Fruit fly (Drosophila melanogaster) whole organism, embryonic: ENCODE data around the gene rost.

ENCODE experiments used
- Abd-B ChIP-seq: fragments of 200-800 bp; sonication (Bioruptor generic); optimal IDR thresholded peaks from 2 replicates; lab custom pipeline; 2018; ENCODE audit warnings: missing biosample characterization, mild to moderate bottlenecking, missing genetic modification characterization, moderate library complexity
- Ada2b ChIP-seq: fragments of 200-800 bp; sonication (Bioruptor generic); IDR thresholded peaks from 2 replicates; pipeline ENCODE4 v1.3.6; 2022; ENCODE audit warnings: missing biosample characterization, missing genetic modification characterization
- Atf3 ChIP-seq: fragments of 200-800 bp; sonication (Bioruptor generic); optimal IDR thresholded peaks from 3 replicates; lab custom pipeline; 2016; ENCODE audit warnings: missing biosample characterization, missing genetic modification characterization
- BEAF-32 ChIP-seq: fragments of 200-800 bp; sonication (Bioruptor generic); optimal IDR thresholded peaks from 3 replicates; lab custom pipeline; 2017; ENCODE audit warnings: missing biosample characterization, missing genetic modification characterization, mild to moderate bottlenecking, moderate library complexity, missing genetic modification reagents
- BtbVII ChIP-seq: fragments of 200-800 bp; sonication (Bioruptor generic); optimal IDR thresholded peaks from 3 replicates; lab custom pipeline; 2017; ENCODE audit warnings: missing biosample characterization, mild to moderate bottlenecking, missing genetic modification characterization
- CG1024 ChIP-seq: fragments of 200-800 bp; sonication (Bioruptor generic); IDR thresholded peaks from 2 replicates; pipeline ENCODE4 v1.3.6; 2022; ENCODE audit warnings: missing biosample characterization, missing genetic modification characterization
- CG10543 ChIP-seq: fragments of 200-800 bp; sonication (Bioruptor generic); optimal IDR thresholded peaks from 3 replicates; lab custom pipeline; 2017; ENCODE audit warnings: missing biosample characterization, mild to moderate bottlenecking, missing genetic modification characterization, moderate library complexity
- CG11695 ChIP-seq: fragments of 200-800 bp; sonication (Bioruptor generic); IDR thresholded peaks from 3 replicates; pipeline ENCODE4 v1.3.6; 2022; ENCODE audit warnings: missing biosample characterization, missing genetic modification characterization
- CG16813 ChIP-seq: fragments of 200-800 bp; sonication (Bioruptor generic); IDR thresholded peaks from 3 replicates; pipeline ENCODE4 v1.3.6; 2022; ENCODE audit warnings: missing biosample characterization, missing genetic modification characterization; ENCODE audit not compliant: partially characterized antibody
- CG17612 ChIP-seq: fragments of 200-800 bp; sonication (Bioruptor generic); IDR thresholded peaks from 2 replicates; pipeline ENCODE4 v1.3.6; 2022; ENCODE audit warnings: missing biosample characterization, missing genetic modification characterization
- CG18599 ChIP-seq: fragments of 200-800 bp; sonication (Bioruptor generic); optimal IDR thresholded peaks from 3 replicates; lab custom pipeline; 2017; ENCODE audit warnings: missing biosample characterization, missing genetic modification characterization, mild to moderate bottlenecking, moderate library complexity, missing genetic modification reagents
- CG2678 ChIP-seq: fragments of 200-800 bp; sonication (Bioruptor generic); optimal IDR thresholded peaks from 3 replicates; lab custom pipeline; 2019; ENCODE audit warnings: missing biosample characterization, mild to moderate bottlenecking, missing genetic modification characterization, moderate library complexity
- CG34376 ChIP-seq: fragments of 200-800 bp; sonication (Bioruptor generic); optimal IDR thresholded peaks from 2 replicates; lab custom pipeline; 2018; ENCODE audit warnings: missing biosample characterization, mild to moderate bottlenecking, missing genetic modification characterization
- CG4404 ChIP-seq: fragments of 200-800 bp; sonication (Bioruptor generic); IDR thresholded peaks from 2 replicates; pipeline ENCODE4 v1.3.6; 2022; ENCODE audit warnings: missing biosample characterization, missing genetic modification characterization
- CG7839 ChIP-seq: fragments of 200-800 bp; sonication (Bioruptor generic); optimal IDR thresholded peaks from 3 replicates; lab custom pipeline; 2018; ENCODE audit warnings: missing biosample characterization, mild to moderate bottlenecking, missing genetic modification characterization, moderate library complexity
- CG8290 ChIP-seq, 3 experiments: fragments of 200-800 bp; sonication (Bioruptor generic); optimal IDR thresholded peaks; 2 replicates each; lab custom pipeline; 2016 to 2019; ENCODE audit warnings: missing biosample characterization in 3 of 3, missing genetic modification characterization in 3 of 3, mild to moderate bottlenecking in 2 of 3, moderate library complexity in 1 of 3
- CG8924 ChIP-seq: fragments of 200-800 bp; optimal IDR thresholded peaks from 3 replicates; lab custom pipeline; 2019; ENCODE audit warnings: missing biosample characterization, mild to moderate bottlenecking, missing genetic modification characterization, moderate library complexity
- CG9215 ChIP-seq: fragments of 200-800 bp; sonication (Bioruptor generic); IDR thresholded peaks from 2 replicates; pipeline ENCODE4 v1.3.6; 2022; ENCODE audit warnings: missing biosample characterization, missing genetic modification characterization
- CG9876 ChIP-seq: fragments of 200-800 bp; sonication (Bioruptor generic); optimal IDR thresholded peaks from 2 replicates; lab custom pipeline; 2016; ENCODE audit warnings: missing biosample characterization, missing genetic modification characterization
- Deaf1 ChIP-seq: fragments of 200-800 bp; optimal IDR thresholded peaks from 3 replicates; lab custom pipeline; 2019; ENCODE audit warnings: missing biosample characterization, mild to moderate bottlenecking, missing genetic modification characterization, moderate library complexity
- Ets97D ChIP-seq: fragments of 200-800 bp; sonication (Bioruptor generic); optimal IDR thresholded peaks from 3 replicates; lab custom pipeline; 2016; ENCODE audit warnings: missing biosample characterization, missing genetic modification characterization
- GATAe ChIP-seq: fragments of 200-800 bp; sonication (Bioruptor generic); conservative IDR thresholded peaks from 2 replicates; pipeline ENCODE4 v1.3.6; 2022; ENCODE audit warnings: missing biosample characterization, missing genetic modification characterization
- Hey ChIP-seq: fragments of 200-800 bp; sonication (Bioruptor generic); optimal IDR thresholded peaks from 3 replicates; lab custom pipeline; 2018; ENCODE audit warnings: missing biosample characterization, mild to moderate bottlenecking, missing genetic modification characterization
- HmgZ ChIP-seq: fragments of 200-800 bp; sonication (Bioruptor generic); optimal IDR thresholded peaks from 2 replicates; lab custom pipeline; 2018; ENCODE audit warnings: missing biosample characterization, mild to moderate bottlenecking, missing genetic modification characterization
- Med ChIP-seq: fragments of 200-800 bp; sonication (Bioruptor generic); peaks from one replicate; lab custom pipeline; 2016; ENCODE audit warnings: missing biosample characterization, missing genetic modification characterization, mild to moderate bottlenecking, inconsistent platforms, moderate library complexity
- Pdp1 ChIP-seq, 2 experiments: fragments of 200-800 bp; sonication (Bioruptor generic); optimal IDR thresholded peaks; 3 replicates each; lab custom pipeline; 2016; ENCODE audit warnings: missing biosample characterization in 2 of 2, missing genetic modification characterization in 2 of 2, mild to moderate bottlenecking in 1 of 2, moderate library complexity in 1 of 2
- Side ChIP-seq: fragments of 200-800 bp; sonication (Bioruptor generic); optimal IDR thresholded peaks from 2 replicates; lab custom pipeline; 2016; ENCODE audit warnings: missing biosample characterization, missing genetic modification characterization
- Ssrp ChIP-seq: fragments of 200-800 bp; sonication (Bioruptor generic); optimal IDR thresholded peaks from 2 replicates; lab custom pipeline; 2018; ENCODE audit warnings: missing biosample characterization, mild to moderate bottlenecking, missing genetic modification characterization, moderate library complexity
- az2 ChIP-seq: fragments of 200-800 bp; sonication (Bioruptor generic); optimal IDR thresholded peaks from 3 replicates; lab custom pipeline; 2016; ENCODE audit warnings: missing biosample characterization, missing genetic modification characterization
- br ChIP-seq: fragments of >200 bp; optimal IDR thresholded peaks from 2 replicates; lab custom pipeline; 2017
- chif ChIP-seq, 2 experiments: fragments of 200-800 bp; sonication (Bioruptor generic); optimal IDR thresholded peaks; 3 replicates each; lab custom pipeline; 2016; ENCODE audit warnings: missing biosample characterization in 2 of 2, missing genetic modification characterization in 2 of 2
- chinmo ChIP-seq: fragments of 200-800 bp; sonication (Bioruptor generic); IDR thresholded peaks from 4 replicates; pipeline ENCODE4 v1.3.6; 2022; ENCODE audit warnings: missing biosample characterization, missing genetic modification characterization; ENCODE audit not compliant: partially characterized antibody
- ci ChIP-seq: fragments of 200-800 bp; sonication (Bioruptor generic); IDR thresholded peaks from 3 replicates; pipeline ENCODE4 v1.3.6; 2022; ENCODE audit warnings: missing biosample characterization, missing genetic modification characterization
- cwo ChIP-seq: fragments of 200-800 bp; sonication (Bioruptor generic); optimal IDR thresholded peaks from 3 replicates; lab custom pipeline; 2017; ENCODE audit warnings: missing biosample characterization, missing genetic modification characterization, mild to moderate bottlenecking, moderate library complexity, missing genetic modification reagents
- exex ChIP-seq: fragments of 200-800 bp; sonication (Bioruptor generic); optimal IDR thresholded peaks from 4 replicates; lab custom pipeline; 2018; ENCODE audit warnings: missing biosample characterization, mild to moderate bottlenecking, missing genetic modification characterization, moderate library complexity
- fd3F ChIP-seq: fragments of 200-800 bp; sonication (Bioruptor generic); optimal IDR thresholded peaks from 2 replicates; lab custom pipeline; 2018; ENCODE audit warnings: missing biosample characterization, mild to moderate bottlenecking, missing genetic modification characterization, moderate library complexity
- grn ChIP-seq: fragments of 200-800 bp; sonication (Bioruptor generic); optimal IDR thresholded peaks from 3 replicates; lab custom pipeline; 2017; ENCODE audit warnings: missing biosample characterization, missing genetic modification characterization
- lab ChIP-seq: fragments of 200-800 bp; sonication (Bioruptor generic); optimal IDR thresholded peaks from 3 replicates; lab custom pipeline; 2017; ENCODE audit warnings: missing biosample characterization, missing genetic modification characterization, mild to moderate bottlenecking, moderate library complexity, missing genetic modification reagents
- mirr ChIP-seq: fragments of 200-800 bp; sonication (Bioruptor generic); optimal IDR thresholded peaks from 3 replicates; lab custom pipeline; 2018; ENCODE audit warnings: missing biosample characterization, mild to moderate bottlenecking, missing genetic modification characterization
- pzg ChIP-seq: fragments of 200-800 bp; sonication (Bioruptor generic); optimal IDR thresholded peaks from 3 replicates; lab custom pipeline; 2018; ENCODE audit warnings: missing biosample characterization, mild to moderate bottlenecking, missing genetic modification characterization, moderate library complexity
- ro ChIP-seq: fragments of 200-800 bp; sonication (Bioruptor generic); IDR thresholded peaks from 2 replicates; pipeline ENCODE4 v1.3.6; 2022; ENCODE audit warnings: missing biosample characterization, missing genetic modification characterization
- sd ChIP-seq: fragments of 200-800 bp; sonication (Bioruptor generic); optimal IDR thresholded peaks from 3 replicates; lab custom pipeline; 2018; ENCODE audit warnings: missing biosample characterization, mild to moderate bottlenecking, missing genetic modification characterization, moderate library complexity
- sens ChIP-seq: fragments of 200-800 bp; sonication (Bioruptor generic); peaks from one replicate; lab custom pipeline; 2016; ENCODE audit warnings: missing biosample characterization, missing genetic modification characterization
- sima ChIP-seq: fragments of 200-800 bp; sonication (Bioruptor generic); optimal IDR thresholded peaks from 2 replicates; lab custom pipeline; 2016; ENCODE audit warnings: missing biosample characterization, missing genetic modification characterization
- sna ChIP-seq: fragments of 200-800 bp; sonication (Bioruptor generic); IDR thresholded peaks from 2 replicates; pipeline ENCODE4 v1.3.6; 2022; ENCODE audit warnings: missing biosample characterization, missing genetic modification characterization; ENCODE audit not compliant: partially characterized antibody
- so ChIP-seq: fragments of 200-800 bp; sonication (Bioruptor generic); IDR thresholded peaks from 3 replicates; pipeline ENCODE4 v1.3.6; 2022; ENCODE audit warnings: missing biosample characterization, missing genetic modification characterization
- sug ChIP-seq: fragments of 200-800 bp; optimal IDR thresholded peaks from 2 replicates; lab custom pipeline; 2019; ENCODE audit warnings: missing biosample characterization, mild to moderate bottlenecking, missing genetic modification characterization, moderate library complexity

The rost gene

DNA sequence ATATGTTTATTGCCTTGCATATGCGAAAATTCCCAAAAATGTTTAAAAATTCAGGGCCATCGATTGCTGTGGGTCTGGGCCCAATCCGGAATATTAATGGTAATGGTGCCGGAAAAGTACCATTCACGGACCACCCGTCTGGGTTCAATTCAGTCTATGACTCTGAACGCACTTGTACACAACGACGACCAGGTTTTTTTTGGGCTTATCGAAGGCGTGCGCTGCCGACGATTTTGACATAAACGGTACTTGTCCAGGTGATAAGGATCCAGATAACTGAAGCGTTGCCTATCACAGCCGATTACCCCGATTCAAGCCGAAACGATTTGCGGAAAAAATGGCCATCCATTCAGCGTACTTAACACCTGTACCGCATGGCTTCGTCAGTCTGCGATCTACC, 2.2 kb upstream of the rost start, which contains the start of gene CG9555:
TSS of gene CG9555 (plus strand) at position 153 of the 400 bp plus-strand sequence.
- peak; percentile 66 for TF ChIP-seq cwo (GFP tag; lab: Kevin White, UChicago)
- TF ChIP-seq Abd-B (GFP tag; lab: Kevin White, UChicago), result no peak
- peak; percentile 26 for TF ChIP-seq mirr (GFP tag; lab: Kevin White, UChicago)
- no peak for TF ChIP-seq chif (GFP tag; optimal IDR thresholded peaks at IDR 0.05; lab: Kevin White, UChicago)
- TF ChIP-seq CG34376 (GFP tag; lab: Kevin White, UChicago), result peak; percentile 86
- TF ChIP-seq pzg (GFP tag; lab: Kevin White, UChicago), result no peak
- TF ChIP-seq CG17612 (GFP tag; lab: Robert Waterston, UW), result no peak
- TF ChIP-seq CG8924 (tag; lab: Kevin White, UChicago), result no peak
- TF ChIP-seq sna (GFP tag; lab: Robert Waterston, UW), result no peak
- no peak for TF ChIP-seq Atf3 (GFP tag; lab: Kevin White, UChicago)
- TF ChIP-seq ro (GFP tag; lab: Robert Waterston, UW), result no peak
- no peak for TF ChIP-seq BEAF-32 (GFP tag; lab: Kevin White, UChicago)
- TF ChIP-seq GATAe (GFP tag; lab: Robert Waterston, UW), result peak; percentile 36; the same call in 1 of the 2 replicates
- TF ChIP-seq HmgZ (tag; lab: Kevin White, UChicago), result peak; percentile 0
- TF ChIP-seq Ets97D, result no peak
- TF ChIP-seq Ssrp (tag; lab: Kevin White, UChicago), result no peak
- peak; percentile 65 for TF ChIP-seq grn (GFP tag; lab: Kevin White, UChicago)
- TF ChIP-seq sd (tag; lab: Kevin White, UChicago), result peak; percentile 20
- no peak for TF ChIP-seq br
- no peak for TF ChIP-seq CG9215 (GFP tag; lab: Robert Waterston, UW)
- 0 out of 3 replicates have a peak, but pooled peaks have one; percentile 14 for TF ChIP-seq ci
- no peak for TF ChIP-seq CG8290 (GFP tag; optimal IDR thresholded peaks at IDR 0.05; lab: Kevin White, UChicago)
- no peak for TF ChIP-seq CG8290 (tag; optimal IDR thresholded peaks at IDR 0.05; lab: Kevin White, UChicago)
- TF ChIP-seq CG10543 (GFP tag; lab: Kevin White, UChicago), result peak; percentile 45
- TF ChIP-seq Med, result peak; percentile 53
- peak; percentile 40 for TF ChIP-seq Hey
- TF ChIP-seq az2 (GFP tag; lab: Kevin White, UChicago), result no peak
- peak; percentile 15 for TF ChIP-seq lab
- TF ChIP-seq CG9876 (GFP tag; lab: Kevin White, UChicago), result no peak
- TF ChIP-seq CG11695, result no peak
- TF ChIP-seq exex (tag; lab: Kevin White, UChicago), result peak; percentile 95
- no peak for TF ChIP-seq Side (GFP tag; lab: Kevin White, UChicago)
- TF ChIP-seq sug (tag; lab: Kevin White, UChicago), result peak; percentile 95
- TF ChIP-seq CG7839 (tag; lab: Kevin White, UChicago), result no peak
- no peak for TF ChIP-seq sima (GFP tag; lab: Kevin White, UChicago)
- TF ChIP-seq fd3F (GFP tag; lab: Kevin White, UChicago), result no peak
- peak; percentile 34 for TF ChIP-seq Deaf1 (tag; lab: Kevin White, UChicago)
- TF ChIP-seq CG18599 (GFP tag; lab: Kevin White, UChicago), result peak; percentile 18

DNA sequence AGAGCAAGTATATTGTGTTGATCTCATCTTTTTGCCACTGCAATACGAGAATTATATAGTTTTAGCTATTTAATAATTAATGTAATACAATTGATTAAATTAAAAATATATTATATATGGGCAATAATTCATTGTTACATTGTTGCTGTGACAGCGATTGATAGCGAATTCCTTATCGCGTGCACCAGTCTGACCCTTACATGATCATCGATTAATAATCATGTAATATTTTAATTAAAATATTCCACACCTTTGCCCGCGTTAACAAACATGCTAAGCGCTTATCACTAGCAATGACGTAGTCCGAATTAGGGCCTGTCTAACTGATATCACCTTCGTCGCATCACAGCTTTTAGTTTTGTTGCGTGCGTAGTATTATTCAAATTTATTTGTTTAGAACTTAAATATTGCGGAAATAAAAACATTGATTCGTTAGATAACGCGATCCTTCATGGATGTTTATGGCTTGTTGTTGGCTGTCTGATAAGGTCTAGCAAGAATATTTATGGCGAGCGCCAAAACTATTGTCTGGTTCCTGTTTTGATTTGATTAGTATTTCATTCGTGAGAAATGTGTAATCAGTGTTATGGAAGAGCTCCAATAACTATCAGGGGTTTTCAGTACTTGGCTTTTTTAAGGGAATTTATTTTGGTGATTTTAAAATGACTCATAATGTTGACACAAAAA, 1.9 kb downstream of the rost start:
- TF ChIP-seq CG1024 (GFP tag; lab: Robert Waterston, UW), result no peak
- TF ChIP-seq sd (tag; lab: Kevin White, UChicago), result peak; percentile 79
- peak in 1 of 2 experiments; percentile 85 for TF ChIP-seq Pdp1 (GFP tag; optimal IDR thresholded peaks at IDR 0.05; lab: Kevin White, UChicago)
- TF ChIP-seq so, result no peak
- no peak for TF ChIP-seq CG4404
- peak; percentile 32 for TF ChIP-seq BtbVII (GFP tag; lab: Kevin White, UChicago)
- 0 out of 4 replicates have a peak, but pooled peaks have one; percentile 44 for TF ChIP-seq chinmo (GFP tag; lab: Robert Waterston, UW)
- peak; percentile 25 for TF ChIP-seq CG18599 (GFP tag; lab: Kevin White, UChicago)
- TF ChIP-seq CG2678, result peak; percentile 10
- peak; percentile 83 for TF ChIP-seq sug (tag; lab: Kevin White, UChicago)
- no peak for TF ChIP-seq CG16813
- no peak for TF ChIP-seq Ada2b (GFP tag; lab: Robert Waterston, UW)
- TF ChIP-seq sens (GFP tag; lab: Kevin White, UChicago), result peak; percentile 64
- peak; percentile 84 for TF ChIP-seq mirr (GFP tag; lab: Kevin White, UChicago)
- TF ChIP-seq lab, result peak; percentile 15
- peak; percentile 98 for TF ChIP-seq CG34376 (GFP tag; lab: Kevin White, UChicago)
- TF ChIP-seq CG10543 (GFP tag; lab: Kevin White, UChicago), result peak; percentile 13
- TF ChIP-seq exex (tag; lab: Kevin White, UChicago), result peak; percentile 93
